Worm (Caenorhabditis elegans): ENCODE data around the gene igcm-4.

igcm-4 gene

ce11 chrX:2046124-2046722, at the start of gene igcm-4:
TSS of gene igcm-4 (minus strand) at chrX:2046360.
- TF ChIP-seq snpc-4 (tag; optimal IDR thresholded peaks at IDR 0.05) (no peak), elt-3 (tag; optimal IDR thresholded peaks at IDR 0.05) (no peak), nhr-2 (tag; optimal IDR thresholded peaks at IDR 0.05) (peak; percentile 81), lin-32 (GFP tag; optimal IDR thresholded peaks at IDR 0.05) (peak; percentile 20), nhr-28 (tag; optimal IDR thresholded peaks at IDR 0.05) (no peak), M03D4.4 (tag; optimal IDR thresholded peaks at IDR 0.05) (no peak), blmp-1 (tag; optimal IDR thresholded peaks at IDR 0.05) (no peak), elt-1 (tag; optimal IDR thresholded peaks at IDR 0.05; ENCODE audit: borderline replicate concordance, insufficient read depth) (no peak), mab-5 (tag; optimal IDR thresholded peaks at IDR 0.05) (peak; percentile 82), unc-120 (tag; optimal IDR thresholded peaks at IDR 0.05; ENCODE audit: poor library complexity, severe bottlenecking) (no peak), ceh-83 (GFP tag; optimal IDR thresholded peaks at IDR 0.05) (no peak), lsy-2 (tag; optimal IDR thresholded peaks at IDR 0.05) (no peak), cnd-1 (tag; optimal IDR thresholded peaks at IDR 0.05) (peak; percentile 54), ceh-39 (tag; optimal IDR thresholded peaks at IDR 0.05) (no peak), ztf-11 (tag; optimal IDR thresholded peaks at IDR 0.05) (no peak), lin-13 (tag; optimal IDR thresholded peaks at IDR 0.05) (peak; percentile 11), nhr-12 (tag; optimal IDR thresholded peaks at IDR 0.05) (no peak), flh-1 (GFP tag; optimal IDR thresholded peaks at IDR 0.05) (no peak), unc-62 (GFP tag; optimal IDR thresholded peaks at IDR 0.05) (peak; percentile 99), sptf-1 (tag; optimal IDR thresholded peaks at IDR 0.05) (peak; percentile 39), unc-39 (tag; optimal IDR thresholded peaks at IDR 0.05) (no peak), ham-2 (GFP tag; optimal IDR thresholded peaks at IDR 0.05) (peak; percentile 37), drap-1 (GFP tag; optimal IDR thresholded peaks at IDR 0.05) (no peak), mep-1 (tag; optimal IDR thresholded peaks at IDR 0.05) (no peak), hlh-1 (tag; optimal IDR thresholded peaks at IDR 0.05) (peak; percentile 1), mls-2 (tag; optimal IDR thresholded peaks at IDR 0.05) (peak; percentile 37), ces-1 (GFP tag; optimal IDR thresholded peaks at IDR 0.05) (peak; percentile 12), nhr-76 (tag; optimal IDR thresholded peaks at IDR 0.05) (no peak), ceh-43 (GFP tag; optimal IDR thresholded peaks at IDR 0.05) (no peak), nhr-237 (tag; optimal IDR thresholded peaks at IDR 0.05) (no peak), sem-2 (GFP tag; optimal IDR thresholded peaks at IDR 0.05) (no peak), tbx-8 (GFP tag; optimal IDR thresholded peaks at IDR 0.05) (no peak), pha-4 (tag; optimal IDR thresholded peaks at IDR 0.05) (no peak), zip-8 (tag; optimal IDR thresholded peaks at IDR 0.05) (no peak), bed-3 (GFP tag; optimal IDR thresholded peaks at IDR 0.05) (no peak)

- TF ChIP-seq M03D4.4 (tag; optimal IDR thresholded peaks at IDR 0.05) (no peak), nhr-76 (tag; optimal IDR thresholded peaks at IDR 0.05) (no peak), nhr-28 (tag; optimal IDR thresholded peaks at IDR 0.05) (no peak), pha-4 (tag; optimal IDR thresholded peaks at IDR 0.05) (no peak), unc-62 (GFP tag; optimal IDR thresholded peaks at IDR 0.05) (no peak), unc-120 (tag; optimal IDR thresholded peaks at IDR 0.05; ENCODE audit: poor library complexity, severe bottlenecking) (no peak), elt-3 (tag; optimal IDR thresholded peaks at IDR 0.05) (no peak), ceh-83 (GFP tag; optimal IDR thresholded peaks at IDR 0.05) (no peak), ham-2 (GFP tag; optimal IDR thresholded peaks at IDR 0.05) (no peak), tbx-8 (GFP tag; optimal IDR thresholded peaks at IDR 0.05) (no peak), flh-1 (GFP tag; optimal IDR thresholded peaks at IDR 0.05) (no peak), ces-1 (GFP tag; optimal IDR thresholded peaks at IDR 0.05) (no peak), sem-2 (GFP tag; optimal IDR thresholded peaks at IDR 0.05) (no peak), nhr-12 (tag; optimal IDR thresholded peaks at IDR 0.05) (no peak)
These were observed 47.9 kb upstream of the igcm-4 start for ce11 chrX:2094094-2094493.

ce11 chrX:2093169-2093568, 47.0 kb upstream of the igcm-4 start, which contains the start of gene col-164:
TSS of gene col-164 (plus strand) at chrX:2093469.
- TF ChIP-seq snpc-4 (tag; optimal IDR thresholded peaks at IDR 0.05) (no peak), drap-1 (GFP tag; optimal IDR thresholded peaks at IDR 0.05) (no peak), elt-1 (tag; optimal IDR thresholded peaks at IDR 0.05; ENCODE audit: borderline replicate concordance, insufficient read depth) (no peak), hlh-1 (tag; optimal IDR thresholded peaks at IDR 0.05) (no peak), ceh-39 (tag; optimal IDR thresholded peaks at IDR 0.05) (no peak), lin-32 (GFP tag; optimal IDR thresholded peaks at IDR 0.05) (no peak), nhr-76 (tag; optimal IDR thresholded peaks at IDR 0.05) (no peak), unc-62 (GFP tag; optimal IDR thresholded peaks at IDR 0.05) (no peak), ztf-11 (tag; optimal IDR thresholded peaks at IDR 0.05) (no peak), zip-8 (tag; optimal IDR thresholded peaks at IDR 0.05) (no peak), bed-3 (GFP tag; optimal IDR thresholded peaks at IDR 0.05) (no peak), ces-1 (GFP tag; optimal IDR thresholded peaks at IDR 0.05) (no peak), nhr-12 (tag; optimal IDR thresholded peaks at IDR 0.05) (no peak), mab-5 (tag; optimal IDR thresholded peaks at IDR 0.05) (no peak), mep-1 (tag; optimal IDR thresholded peaks at IDR 0.05) (no peak), lin-13 (tag; optimal IDR thresholded peaks at IDR 0.05) (no peak), lsy-2 (tag; optimal IDR thresholded peaks at IDR 0.05) (no peak), unc-39 (tag; optimal IDR thresholded peaks at IDR 0.05) (no peak), unc-120 (tag; optimal IDR thresholded peaks at IDR 0.05; ENCODE audit: poor library complexity, severe bottlenecking) (no peak), pha-4 (tag; optimal IDR thresholded peaks at IDR 0.05) (no peak)
